Worm (Caenorhabditis elegans) whole organism, L4 larva: Measurements from ENCODE around the gene vgln-1.

ENCODE experiments used
- D1046.2 ChIP-seq: fragments of 200-800 bp; sonication (Bioruptor generic); IDR thresholded peaks from 2 replicates; pipeline ENCODE4 v1.3.6; 2022; ENCODE audit warnings: missing genetic modification characterization, missing compliant biosample characterization
- F37D6.2 ChIP-seq: sonication (generic microtip); optimal IDR thresholded peaks from 2 replicates; lab custom pipeline; 2016; ENCODE audit warnings: mild to moderate bottlenecking, missing genetic modification characterization, missing compliant biosample characterization
- R02D3.7 ChIP-seq: fragments of 150-350 bp; sonication (generic microtip); optimal IDR thresholded peaks from 3 replicates; lab custom pipeline; 2014; ENCODE audit warnings: missing biosample characterization, missing genetic modification characterization
- T26A8.4 ChIP-seq: fragments of 200-800 bp; sonication (Bioruptor generic); IDR thresholded peaks from 2 replicates; pipeline ENCODE4 v1.3.6; 2022; ENCODE audit warnings: missing genetic modification characterization, missing compliant biosample characterization
- ZK337.2 ChIP-seq: fragments of 200-800 bp; sonication (Bioruptor generic); IDR thresholded peaks from 2 replicates; pipeline ENCODE4 v1.3.6; 2022; ENCODE audit warnings: missing genetic modification reagents, missing genetic modification characterization, missing compliant biosample characterization
- ZK546.5 ChIP-seq, 2 experiments: sonication (generic microtip); optimal IDR thresholded peaks; 2 replicates each; lab custom pipeline; 2017; ENCODE audit warnings: missing biosample characterization in 2 of 2, missing genetic modification characterization in 2 of 2
- aly-2 ChIP-seq: sonication (generic microtip); optimal IDR thresholded peaks from 2 replicates; lab custom pipeline; 2018; ENCODE audit warnings: missing biosample characterization, missing genetic modification characterization
- ama-1 ChIP-seq: fragments of 150-350 bp; optimal IDR thresholded peaks from 2 replicates; lab custom pipeline; 2014; ENCODE audit warnings: inconsistent platforms, mixed read lengths
- arid-1 ChIP-seq: fragments of 200-800 bp; sonication (Bioruptor generic); conservative IDR thresholded peaks from 2 replicates; pipeline ENCODE4 v1.3.6; 2022; ENCODE audit warnings: missing genetic modification reagents, missing genetic modification characterization, missing compliant biosample characterization
- attf-4 ChIP-seq: sonication (generic microtip); optimal IDR thresholded peaks from 3 replicates; lab custom pipeline; 2017; ENCODE audit warnings: missing biosample characterization, missing genetic modification characterization
- ceh-28 ChIP-seq: fragments of 150-350 bp; optimal IDR thresholded peaks from 2 replicates; lab custom pipeline; 2014; ENCODE audit warnings: missing biosample characterization, missing genetic modification reagents, missing genetic modification characterization
- ceh-32 ChIP-seq: sonication (generic microtip); optimal IDR thresholded peaks from 2 replicates; lab custom pipeline; 2016; ENCODE audit warnings: mild to moderate bottlenecking, missing genetic modification characterization, missing compliant biosample characterization; ENCODE audit not compliant: poor library complexity
- ceh-44 ChIP-seq: fragments of 200-800 bp; sonication (Bioruptor generic); IDR thresholded peaks from 2 replicates; pipeline ENCODE4 v1.3.6; 2022; ENCODE audit warnings: missing genetic modification reagents, missing genetic modification characterization, missing compliant biosample characterization
- ceh-62 ChIP-seq: sonication (generic microtip); optimal IDR thresholded peaks from 2 replicates; lab custom pipeline; 2017; ENCODE audit warnings: missing biosample characterization, missing genetic modification characterization
- daf-12 ChIP-seq: fragments of 150-350 bp; optimal IDR thresholded peaks from 2 replicates; lab custom pipeline; 2014; ENCODE audit warnings: missing biosample characterization, missing genetic modification reagents, missing genetic modification characterization
- daf-16 ChIP-seq, 3 experiments: sonication (generic microtip); optimal IDR thresholded peaks; 2 replicates each; lab custom pipeline; 2016 to 2017; ENCODE audit warnings: missing genetic modification characterization in 3 of 3, missing genetic modification reagents in 3 of 3, mild to moderate bottlenecking in 2 of 3, missing compliant biosample characterization in 2 of 3, missing biosample characterization in 1 of 3, moderate library complexity in 1 of 3
- dmd-6 ChIP-seq: fragments of 200-800 bp; sonication (Bioruptor generic); IDR thresholded peaks from 2 replicates; pipeline ENCODE4 v1.3.6; 2022; ENCODE audit warnings: missing genetic modification reagents, missing genetic modification characterization, missing compliant biosample characterization
- dmd-8 ChIP-seq: fragments of 200-800 bp; sonication (Bioruptor generic); IDR thresholded peaks from 2 replicates; pipeline ENCODE4 v1.3.6; 2022; ENCODE audit warnings: missing genetic modification characterization, missing compliant biosample characterization
- dpl-1 ChIP-seq: fragments of 150-350 bp; optimal IDR thresholded peaks from 2 replicates; lab custom pipeline; 2014; ENCODE audit warnings: missing biosample characterization, missing genetic modification reagents, missing genetic modification characterization
- dve-1 ChIP-seq: sonication (generic microtip); optimal IDR thresholded peaks from 2 replicates; lab custom pipeline; 2017; ENCODE audit warnings: antibody characterized with exemption, mild to moderate bottlenecking, missing genetic modification characterization, missing compliant biosample characterization; ENCODE audit not compliant: insufficient read depth
- fkh-10 ChIP-seq: fragments of 150-350 bp; optimal IDR thresholded peaks from 2 replicates; lab custom pipeline; 2014; ENCODE audit warnings: missing biosample characterization, missing genetic modification reagents, missing genetic modification characterization
- fos-1 ChIP-seq: fragments of 150-350 bp; optimal IDR thresholded peaks from 2 replicates; lab custom pipeline; 2014; ENCODE audit warnings: missing biosample characterization, missing genetic modification characterization
- hlh-11 ChIP-seq: fragments of 200-800 bp; sonication (Bioruptor generic); optimal IDR thresholded peaks from 2 replicates; lab custom pipeline; 2018; ENCODE audit warnings: mild to moderate bottlenecking, missing genetic modification characterization, missing compliant biosample characterization
- hmg-1.1 ChIP-seq: fragments of 200-800 bp; sonication (Bioruptor generic); IDR thresholded peaks from 2 replicates; pipeline ENCODE4 v1.3.6; 2022; ENCODE audit warnings: missing genetic modification reagents, missing genetic modification characterization, missing compliant biosample characterization
- lim-7 ChIP-seq: fragments of 200-800 bp; sonication (Bioruptor generic); IDR thresholded peaks from 2 replicates; pipeline ENCODE4 v1.3.6; 2022; ENCODE audit warnings: missing genetic modification characterization, missing compliant biosample characterization
- lin-1 ChIP-seq: fragments of 200-800 bp; sonication (Bioruptor generic); IDR thresholded peaks from 2 replicates; pipeline ENCODE4 v1.3.6; 2022; ENCODE audit warnings: missing genetic modification reagents, missing genetic modification characterization, missing compliant biosample characterization
- lin-13 ChIP-seq: fragments of 150-350 bp; optimal IDR thresholded peaks from 2 replicates; lab custom pipeline; 2014; ENCODE audit warnings: missing biosample characterization, missing genetic modification reagents, missing genetic modification characterization
- lin-15B ChIP-seq: fragments of 150-350 bp; sonication (generic microtip); optimal IDR thresholded peaks from 3 replicates; lab custom pipeline; 2014; ENCODE audit warnings: missing biosample characterization, missing genetic modification characterization
- lin-38 ChIP-seq: fragments of 200-800 bp; sonication (Bioruptor generic); IDR thresholded peaks from 2 replicates; pipeline ENCODE4 v1.3.6; 2022; ENCODE audit warnings: missing genetic modification reagents, missing genetic modification characterization, missing compliant biosample characterization
- lsy-2 ChIP-seq, 2 experiments: fragments of 150-350 bp in 1 of 2; sonication (generic microtip) in 1 of 2; optimal IDR thresholded peaks; 2 replicates each; lab custom pipeline; 2014 to 2017; ENCODE audit warnings: missing biosample characterization in 2 of 2, missing genetic modification characterization in 2 of 2
- mxl-2 ChIP-seq: fragments of 200-800 bp; sonication (Bioruptor generic); conservative IDR thresholded peaks from 2 replicates; pipeline ENCODE4 v1.3.6; 2022; ENCODE audit warnings: missing genetic modification reagents, missing genetic modification characterization, missing compliant biosample characterization
- nhr-10 ChIP-seq: fragments of 150-350 bp; optimal IDR thresholded peaks from 2 replicates; lab custom pipeline; 2014; ENCODE audit warnings: missing biosample characterization, missing genetic modification characterization
- nhr-102 ChIP-seq: sonication (generic microtip); optimal IDR thresholded peaks from 2 replicates; lab custom pipeline; 2016; ENCODE audit warnings: mild to moderate bottlenecking, missing genetic modification characterization, moderate library complexity, missing compliant biosample characterization
- nhr-111 ChIP-seq: fragments of 200-800 bp; sonication (Bioruptor generic); optimal IDR thresholded peaks from 2 replicates; lab custom pipeline; 2018; ENCODE audit warnings: mild to moderate bottlenecking, missing genetic modification characterization, missing compliant biosample characterization
- nhr-237 ChIP-seq: sonication (generic microtip); optimal IDR thresholded peaks from 2 replicates; lab custom pipeline; 2017; ENCODE audit warnings: missing biosample characterization, missing genetic modification characterization
- nhr-25 ChIP-seq: sonication (generic microtip); optimal IDR thresholded peaks from 2 replicates; lab custom pipeline; 2017; ENCODE audit warnings: missing genetic modification characterization, mild to moderate bottlenecking, missing compliant biosample characterization, antibody characterized with exemption, moderate library complexity, borderline replicate concordance; ENCODE audit not compliant: insufficient read depth
- nhr-76 ChIP-seq: fragments of 150-350 bp; optimal IDR thresholded peaks from 2 replicates; lab custom pipeline; 2014; ENCODE audit warnings: missing biosample characterization, missing genetic modification characterization
- nhr-77 ChIP-seq: fragments of 150-350 bp; optimal IDR thresholded peaks from 2 replicates; lab custom pipeline; 2014; ENCODE audit warnings: missing biosample characterization, missing genetic modification characterization
- rbr-2 ChIP-seq: sonication (generic microtip); optimal IDR thresholded peaks from 2 replicates; lab custom pipeline; 2016; ENCODE audit warnings: missing genotype, missing genetic modification characterization, missing compliant biosample characterization
- saeg-2 ChIP-seq: fragments of 200-800 bp; sonication (Bioruptor generic); IDR thresholded peaks from 2 replicates; pipeline ENCODE4 v1.3.6; 2022; ENCODE audit warnings: missing genetic modification reagents, missing genetic modification characterization, missing compliant biosample characterization
- set-16 ChIP-seq: fragments of 200-800 bp; sonication (Bioruptor generic); IDR thresholded peaks from 2 replicates; pipeline ENCODE4 v1.3.6; 2022; ENCODE audit warnings: missing genetic modification reagents, missing genetic modification characterization, missing compliant biosample characterization
- spr-1 ChIP-seq: sonication (generic microtip); optimal IDR thresholded peaks from 2 replicates; lab custom pipeline; 2016; ENCODE audit warnings: mild to moderate bottlenecking, missing genetic modification characterization, missing compliant biosample characterization
- spr-3 ChIP-seq: fragments of 200-800 bp; sonication (Bioruptor generic); optimal IDR thresholded peaks from 2 replicates; lab custom pipeline; 2018; ENCODE audit warnings: mild to moderate bottlenecking, missing genetic modification characterization, missing compliant biosample characterization
- tag-97 ChIP-seq: fragments of 200-800 bp; sonication (Bioruptor generic); IDR thresholded peaks from 2 replicates; pipeline ENCODE4 v1.3.6; 2022; ENCODE audit warnings: missing genetic modification characterization, missing compliant biosample characterization
- unc-62 ChIP-seq, 3 experiments: fragments of 150-350 bp in 1 of 3; sonication (generic microtip); optimal IDR thresholded peaks in 2 of 3; peaks in 1 of 3; 1 replicate in 1 of 3; 2 replicates in 2 of 3; lab custom pipeline; 2014 to 2017; ENCODE audit warnings: missing biosample characterization in 3 of 3, missing genetic modification characterization in 3 of 3, missing genetic modification reagents in 3 of 3, missing genotype in 1 of 3
- vab-7 ChIP-seq: fragments of 200-800 bp; sonication (Bioruptor generic); IDR thresholded peaks from 2 replicates; pipeline ENCODE4 v1.3.6; 2022; ENCODE audit warnings: missing genetic modification reagents, missing genetic modification characterization, missing compliant biosample characterization
- zag-1 ChIP-seq: fragments of 150-350 bp; optimal IDR thresholded peaks from 2 replicates; lab custom pipeline; 2014; ENCODE audit warnings: missing biosample characterization, missing genetic modification characterization
- zfp-2 ChIP-seq: sonication (generic microtip); optimal IDR thresholded peaks from 2 replicates; lab custom pipeline; 2016; ENCODE audit warnings: mild to moderate bottlenecking, missing genetic modification characterization, missing compliant biosample characterization
- zfp-3 ChIP-seq: fragments of 200-800 bp; sonication (Bioruptor generic); conservative IDR thresholded peaks from 2 replicates; pipeline ENCODE4 v1.3.6; 2022; ENCODE audit warnings: missing genetic modification reagents, missing genetic modification characterization, missing compliant biosample characterization
- zip-2 ChIP-seq: fragments of 150-350 bp; optimal IDR thresholded peaks from 2 replicates; lab custom pipeline; 2014; ENCODE audit warnings: missing biosample characterization, missing genetic modification characterization
- ztf-7 ChIP-seq: fragments of 150-350 bp; optimal IDR thresholded peaks from 2 replicates; lab custom pipeline; 2014; ENCODE audit warnings: missing biosample characterization, missing genetic modification characterization

The vgln-1 gene

DNA sequence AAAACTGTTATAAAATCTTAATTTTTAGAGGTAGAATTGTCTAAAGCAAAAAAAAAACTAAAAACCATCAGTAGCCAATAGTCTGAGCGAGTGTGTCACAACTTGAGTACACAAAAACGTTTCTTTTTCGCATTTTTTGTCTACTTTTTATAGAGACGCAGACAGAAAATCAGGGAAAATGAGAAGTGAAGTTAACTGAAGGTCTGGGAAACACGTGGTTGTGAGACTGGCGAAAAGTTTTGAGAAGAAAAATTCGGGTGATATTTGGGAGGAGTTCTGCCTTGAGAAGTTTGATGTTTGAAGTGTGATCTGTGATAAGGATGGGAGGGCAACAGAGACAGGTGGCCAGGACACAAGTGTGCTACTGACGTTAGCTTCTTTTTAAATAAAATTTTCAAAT is 46.7 kb upstream of the vgln-1 start:
- TF ChIP-seq unc-62 (GFP tag; optimal IDR thresholded peaks at IDR 0.05 in 1 of 2; lab: Kevin White, UChicago) (peak in 1 of 2 experiments; percentile 64), unc-62 (tag; optimal IDR thresholded peaks at IDR 0.05; lab: Kevin White, UChicago) (no peak), nhr-10 (peak; percentile 97), zip-2 (peak; percentile 8), attf-4 (tag; lab: Kevin White, UChicago) (no peak), aly-2 (tag; lab: Kevin White, UChicago) (no peak), lin-13 (peak; percentile 75), hmg-1.1 (GFP tag; lab: Robert Waterston, UW) (peak; percentile 53; the same call in 1 of the 2 replicates), ZK337.2 (GFP tag; lab: Robert Waterston, UW) (no peak), ceh-44 (no peak), T26A8.4 (GFP tag; lab: Robert Waterston, UW) (peak; percentile 30; the same call in 1 of the 2 replicates), lin-15B (tag; lab: Kevin White, UChicago) (no peak), ceh-32 (tag; lab: Kevin White, UChicago) (no peak), ceh-62 (tag; lab: Kevin White, UChicago) (no peak), nhr-111 (no peak), F37D6.2 (no peak), dmd-6 (GFP tag; lab: Robert Waterston, UW) (peak; percentile 93), fos-1 (tag; lab: Kevin White, UChicago) (no peak), spr-1 (peak; percentile 47), ceh-28 (tag; lab: Kevin White, UChicago) (no peak), zfp-2 (tag; lab: Kevin White, UChicago) (no peak), ztf-7 (tag; lab: Kevin White, UChicago) (peak; percentile 27), nhr-76 (no peak), dmd-8 (GFP tag; lab: Robert Waterston, UW) (no peak), nhr-102 (tag; lab: Kevin White, UChicago) (peak; percentile 73), arid-1 (0 out of 2 replicates have a peak, but pooled peaks have one; percentile 24), zag-1 (tag; lab: Kevin White, UChicago) (no peak), dpl-1 (GFP tag; lab: Kevin White, UChicago) (peak; percentile 64), saeg-2 (GFP tag; lab: Robert Waterston, UW) (no peak), lin-1 (GFP tag; lab: Robert Waterston, UW) (no peak), vab-7 (GFP tag; lab: Robert Waterston, UW) (no peak), set-16 (no peak), daf-16 (GFP tag; optimal IDR thresholded peaks at IDR 0.05; lab: Kevin White, UChicago) (peak in 1 of 2 experiments; percentile 19), daf-16 (tag; optimal IDR thresholded peaks at IDR 0.05; lab: Kevin White, UChicago) (peak; percentile 85), lim-7 (GFP tag; lab: Robert Waterston, UW) (no peak), R02D3.7 (tag; lab: Kevin White, UChicago) (no peak), rbr-2 (no peak), lin-38 (GFP tag; lab: Robert Waterston, UW) (0 out of 2 replicates have a peak, but pooled peaks have one; percentile 28), dve-1 (tag; lab: Kevin White, UChicago) (peak; percentile 92), ZK546.5 (tag; optimal IDR thresholded peaks at IDR 0.05; lab: Kevin White, UChicago) (no peak), nhr-77 (peak; percentile 65), lsy-2 (tag; optimal IDR thresholded peaks at IDR 0.05; lab: Kevin White, UChicago) (peak; percentile 7 to 88), spr-3 (no peak), tag-97 (no peak), nhr-25 (tag; lab: Kevin White, UChicago) (peak; percentile 7), D1046.2 (GFP tag; lab: Robert Waterston, UW) (no peak), daf-12 (tag; lab: Kevin White, UChicago) (no peak), ama-1 (lab: Kevin White, UChicago) (peak; percentile 90), mxl-2 (GFP tag; lab: Robert Waterston, UW) (no peak), fkh-10 (GFP tag; lab: Kevin White, UChicago) (no peak), hlh-11 (tag; lab: Kevin White, UChicago) (peak; percentile 94), zfp-3 (GFP tag; lab: Robert Waterston, UW) (no peak), nhr-237 (tag; lab: Kevin White, UChicago) (no peak)
